Worm (Caenorhabditis elegans) whole organism, L1 larva: ENCODE results near the gene T05A7.1.
A peak's percentile ranks its signal among the peaks of the same experiment; 100 is the strongest.

Experiments used
- C04F5.9 ChIP-seq: sonication (generic microtip); optimal IDR thresholded peaks from 2 replicates; lab custom pipeline; 2016; ENCODE audit warnings: missing genetic modification characterization, missing compliant biosample characterization
- C34B4.2 ChIP-seq: sonication (generic microtip); optimal IDR thresholded peaks from 2 replicates; lab custom pipeline; 2017; ENCODE audit warnings: mild to moderate bottlenecking, missing genetic modification characterization, missing compliant biosample characterization
- aly-2 ChIP-seq: fragments of 150-350 bp; optimal IDR thresholded peaks from 2 replicates; lab custom pipeline; 2014; ENCODE audit warnings: missing biosample characterization, missing genetic modification characterization
- blmp-1 ChIP-seq: fragments of 150-350 bp; optimal IDR thresholded peaks from 2 replicates; lab custom pipeline; 2014; ENCODE audit warnings: missing biosample characterization, missing genetic modification characterization
- ceh-8 ChIP-seq: fragments of 200-800 bp; sonication (Bioruptor generic); optimal IDR thresholded peaks from 2 replicates; lab custom pipeline; 2018; ENCODE audit warnings: mild to moderate bottlenecking, missing genetic modification characterization, moderate library complexity, missing compliant biosample characterization
- ceh-82 ChIP-seq, 3 experiments: fragments of 150-350 bp in 1 of 3; sonication (generic microtip) in 2 of 3; optimal IDR thresholded peaks; 2 replicates each; lab custom pipeline; 2014 to 2017; ENCODE audit warnings: missing biosample characterization in 3 of 3, missing genetic modification characterization in 3 of 3
- ces-1 ChIP-seq: fragments of 150-350 bp; optimal IDR thresholded peaks from 2 replicates; lab custom pipeline; 2014; ENCODE audit warnings: missing biosample characterization, missing genetic modification reagents, missing genetic modification characterization
- dpl-1 ChIP-seq, 3 experiments: fragments of 150-350 bp in 2 of 3; sonication (generic microtip) in 1 of 3; optimal IDR thresholded peaks; 2 replicates each; lab custom pipeline; 2014 to 2017; ENCODE audit warnings: missing biosample characterization in 3 of 3, missing genetic modification characterization in 3 of 3, missing genetic modification reagents in 3 of 3
- efl-1 ChIP-seq, 4 experiments: fragments of 150-350 bp; optimal IDR thresholded peaks in 3 of 4; peaks in 1 of 4; 1 replicate in 1 of 4; 2 replicates in 3 of 4; lab custom pipeline; 2014; ENCODE audit warnings: missing biosample characterization in 2 of 4, missing genetic modification characterization in 2 of 4, missing genetic modification reagents in 2 of 4
- elt-2 ChIP-seq: sonication (generic microtip); optimal IDR thresholded peaks from 2 replicates; lab custom pipeline; 2016; ENCODE audit warnings: missing genetic modification characterization, mild to moderate bottlenecking, inconsistent platforms, missing compliant biosample characterization, missing genetic modification reagents
- fkh-10 ChIP-seq: sonication (generic microtip); optimal IDR thresholded peaks from 2 replicates; lab custom pipeline; 2017; ENCODE audit warnings: missing biosample characterization, missing genetic modification reagents, missing genetic modification characterization
- fkh-8 ChIP-seq: sonication (generic microtip); optimal IDR thresholded peaks from 2 replicates; lab custom pipeline; 2016; ENCODE audit warnings: mild to moderate bottlenecking, missing genetic modification characterization, missing compliant biosample characterization
- grh-1 ChIP-seq: fragments of 200-800 bp; sonication (Bioruptor generic); IDR thresholded peaks from 2 replicates; pipeline ENCODE4 v1.3.6; 2022; ENCODE audit warnings: missing genetic modification reagents, missing genetic modification characterization, missing compliant biosample characterization
- hpl-2 ChIP-seq: fragments of 150-350 bp; optimal IDR thresholded peaks from 2 replicates; lab custom pipeline; 2014; ENCODE audit warnings: missing biosample characterization, missing genetic modification reagents, missing genetic modification characterization
- irx-1 ChIP-seq: sonication (generic microtip); optimal IDR thresholded peaks from 2 replicates; lab custom pipeline; 2016; ENCODE audit warnings: missing genetic modification characterization, missing compliant biosample characterization
- isw-1 ChIP-seq: fragments of 200-800 bp; sonication (Bioruptor generic); IDR thresholded peaks from 2 replicates; pipeline ENCODE4 v1.3.6; 2022; ENCODE audit warnings: missing genetic modification characterization, missing compliant biosample characterization
- jun-1 ChIP-seq: fragments of 150-350 bp; optimal IDR thresholded peaks from 2 replicates; lab custom pipeline; 2014; ENCODE audit warnings: missing biosample characterization, missing genetic modification reagents, missing genetic modification characterization
- lin-13 ChIP-seq: fragments of 150-350 bp; optimal IDR thresholded peaks from 2 replicates; lab custom pipeline; 2014; ENCODE audit warnings: missing biosample characterization, missing genetic modification reagents, missing genetic modification characterization
- lin-14 ChIP-seq: fragments of 200-800 bp; sonication (Bioruptor generic); optimal IDR thresholded peaks from 2 replicates; lab custom pipeline; 2018; ENCODE audit warnings: mild to moderate bottlenecking, missing genetic modification characterization, moderate library complexity, missing compliant biosample characterization
- lin-15B ChIP-seq: fragments of 150-350 bp; sonication (generic microtip); optimal IDR thresholded peaks from 3 replicates; lab custom pipeline; 2014; ENCODE audit warnings: missing biosample characterization, missing genetic modification characterization
- lsy-2 ChIP-seq, 2 experiments: fragments of 150-350 bp; optimal IDR thresholded peaks; 2 replicates each; lab custom pipeline; 2014; ENCODE audit warnings: missing biosample characterization in 2 of 2, missing genetic modification characterization in 2 of 2
- mef-2 ChIP-seq: fragments of 150-350 bp; optimal IDR thresholded peaks from 2 replicates; lab custom pipeline; 2014; ENCODE audit warnings: missing biosample characterization, missing genetic modification characterization
- nhr-12 ChIP-seq: sonication (generic microtip); optimal IDR thresholded peaks from 2 replicates; lab custom pipeline; 2017; ENCODE audit warnings: missing biosample characterization, missing genetic modification characterization
- nhr-19 ChIP-seq: fragments of 200-800 bp; sonication (Bioruptor generic); conservative IDR thresholded peaks from 2 replicates; pipeline ENCODE4 v1.3.6; 2022; ENCODE audit warnings: missing genetic modification characterization, missing compliant biosample characterization
- nhr-20 ChIP-seq: sonication (generic microtip); optimal IDR thresholded peaks from 2 replicates; lab custom pipeline; 2016; ENCODE audit warnings: mild to moderate bottlenecking, missing genetic modification characterization, missing compliant biosample characterization
- nhr-237 ChIP-seq: fragments of 150-350 bp; optimal IDR thresholded peaks from 2 replicates; lab custom pipeline; 2014; ENCODE audit warnings: missing biosample characterization, missing genetic modification characterization
- nhr-28 ChIP-seq: fragments of 150-350 bp; optimal IDR thresholded peaks from 2 replicates; lab custom pipeline; 2014; ENCODE audit warnings: missing biosample characterization, missing genetic modification characterization
- nhr-47 ChIP-seq: sonication (generic microtip); optimal IDR thresholded peaks from 2 replicates; lab custom pipeline; 2016; ENCODE audit warnings: mild to moderate bottlenecking, missing genetic modification characterization, moderate library complexity, missing compliant biosample characterization
- nhr-71 ChIP-seq: sonication (generic microtip); optimal IDR thresholded peaks from 2 replicates; lab custom pipeline; 2016; ENCODE audit warnings: mild to moderate bottlenecking, missing genetic modification characterization, moderate library complexity, missing compliant biosample characterization
- nhr-76 ChIP-seq: sonication (generic microtip); optimal IDR thresholded peaks from 2 replicates; lab custom pipeline; 2017; ENCODE audit warnings: missing biosample characterization, missing genetic modification characterization
- nhr-77 ChIP-seq: fragments of 150-350 bp; optimal IDR thresholded peaks from 2 replicates; lab custom pipeline; 2014; ENCODE audit warnings: missing biosample characterization, missing genetic modification characterization
- pag-3 ChIP-seq: sonication (generic microtip); optimal IDR thresholded peaks from 2 replicates; lab custom pipeline; 2017; ENCODE audit warnings: missing genetic modification characterization, mild to moderate bottlenecking, missing compliant biosample characterization, antibody characterized with exemption, borderline replicate concordance; ENCODE audit not compliant: insufficient read depth
- pax-3 ChIP-seq: fragments of 200-800 bp; sonication (Bioruptor generic); optimal IDR thresholded peaks from 2 replicates; lab custom pipeline; 2018; ENCODE audit warnings: mild to moderate bottlenecking, missing genetic modification characterization, moderate library complexity, missing compliant biosample characterization
- rnt-1 ChIP-seq: sonication (generic microtip); optimal IDR thresholded peaks from 2 replicates; lab custom pipeline; 2016; ENCODE audit warnings: mild to moderate bottlenecking, missing genetic modification characterization, moderate library complexity, missing compliant biosample characterization
- skn-1 ChIP-seq: fragments of 150-350 bp; optimal IDR thresholded peaks from 2 replicates; lab custom pipeline; 2014; ENCODE audit warnings: missing biosample characterization, missing genetic modification characterization
- sox-4 ChIP-seq: sonication (generic microtip); optimal IDR thresholded peaks from 2 replicates; lab custom pipeline; 2016; ENCODE audit warnings: missing genetic modification characterization, missing compliant biosample characterization
- sptf-1 ChIP-seq: fragments of 150-350 bp; optimal IDR thresholded peaks from 2 replicates; lab custom pipeline; 2014; ENCODE audit warnings: missing biosample characterization, missing genetic modification characterization
- sup-37 ChIP-seq: fragments of 200-800 bp; sonication (Bioruptor generic); optimal IDR thresholded peaks from 2 replicates; lab custom pipeline; 2018; ENCODE audit warnings: mild to moderate bottlenecking, missing genetic modification characterization, missing compliant biosample characterization
- tbx-2 ChIP-seq: sonication (generic microtip); optimal IDR thresholded peaks from 2 replicates; lab custom pipeline; 2016; ENCODE audit warnings: missing genetic modification characterization, missing compliant biosample characterization
- unc-130 ChIP-seq: fragments of 150-350 bp; optimal IDR thresholded peaks from 2 replicates; lab custom pipeline; 2017; ENCODE audit warnings: missing biosample characterization, missing genetic modification characterization, inconsistent platforms
- unc-30 ChIP-seq: sonication (generic microtip); optimal IDR thresholded peaks from 2 replicates; lab custom pipeline; 2017; ENCODE audit warnings: missing biosample characterization, missing genetic modification characterization
- unc-62 ChIP-seq: fragments of 150-350 bp; optimal IDR thresholded peaks from 2 replicates; lab custom pipeline; 2014; ENCODE audit warnings: missing biosample characterization, missing genetic modification reagents, missing genetic modification characterization
- vab-15 ChIP-seq: sonication (generic microtip); optimal IDR thresholded peaks from 2 replicates; lab custom pipeline; 2017; ENCODE audit warnings: missing genotype, mild to moderate bottlenecking, missing genetic modification characterization, missing compliant biosample characterization
- zag-1 ChIP-seq: fragments of 150-350 bp; optimal IDR thresholded peaks from 2 replicates; lab custom pipeline; 2014; ENCODE audit warnings: missing biosample characterization, missing genetic modification characterization
- ztf-11 ChIP-seq, 2 experiments: sonication (generic microtip); optimal IDR thresholded peaks; 2 replicates each; lab custom pipeline; 2016 to 2017; ENCODE audit warnings: missing genetic modification characterization in 2 of 2, missing biosample characterization in 1 of 2, missing compliant biosample characterization in 1 of 2

T05A7.1 gene

DNA sequence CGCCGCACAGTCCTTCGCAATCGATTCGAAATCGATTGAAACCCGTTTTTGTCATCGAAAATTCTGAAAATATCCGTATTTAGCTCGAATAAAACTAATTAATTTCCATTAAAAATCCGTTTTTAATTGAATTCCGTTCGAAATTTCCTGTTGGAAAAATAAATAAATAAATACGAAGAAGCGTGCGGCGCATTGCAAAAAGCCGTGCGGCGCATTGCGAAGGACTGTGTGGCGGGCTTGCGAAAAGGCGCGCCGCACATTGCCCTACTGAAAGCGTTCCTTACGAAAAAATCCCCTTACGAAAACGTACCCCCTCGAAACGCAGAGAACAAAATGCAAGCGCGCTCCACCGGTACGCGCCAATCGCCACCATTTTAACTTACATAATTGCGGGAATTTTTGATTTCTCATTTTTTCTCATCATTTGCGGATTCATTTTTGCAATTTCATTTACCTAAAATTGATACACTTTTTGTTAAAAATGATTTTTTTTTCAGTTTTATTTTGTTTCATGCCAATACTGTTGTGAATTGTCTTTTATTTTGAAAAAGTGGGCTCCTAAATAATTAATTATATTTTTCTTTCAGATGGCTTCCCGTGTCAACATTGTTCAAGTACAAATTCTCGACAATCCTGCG, 23.6 kb downstream of the T05A7.1 start, which contains the start of gene unc-85 (continued):
- peak; percentile 36 for TF ChIP-seq pax-3 (tag; lab: Kevin White, UChicago)
- TF ChIP-seq tbx-2 (tag; lab: Kevin White, UChicago): peak; percentile 69
- peak; percentile 22 for TF ChIP-seq nhr-77 (tag; lab: Kevin White, UChicago)
- TF ChIP-seq C04F5.9 (tag; lab: Kevin White, UChicago): peak; percentile 28
- peak; percentile 50 for TF ChIP-seq unc-130 (tag; lab: Kevin White, UChicago)
- peak; percentile 40 for TF ChIP-seq sox-4 (tag; lab: Kevin White, UChicago)
- peak; percentile 54 for TF ChIP-seq fkh-8
- TF ChIP-seq nhr-237 (tag; lab: Kevin White, UChicago): peak; percentile 3
- TF ChIP-seq nhr-19: peak; percentile 94
- TF ChIP-seq blmp-1: peak; percentile 20
- TF ChIP-seq isw-1 (GFP tag; lab: Robert Waterston, UW): peak; percentile 88
- peak; percentile 44 for TF ChIP-seq lin-13 (GFP tag; lab: Kevin White, UChicago)
- TF ChIP-seq lsy-2 (tag; optimal IDR thresholded peaks at IDR 0.05; lab: Kevin White, UChicago): peak; percentile 72 to 88
- TF ChIP-seq efl-1 (optimal IDR thresholded peaks at IDR 0.05; lab: Kevin White, UChicago): peak; percentile 74 to 76
- TF ChIP-seq efl-1 (GFP tag; optimal IDR thresholded peaks at IDR 0.05 in 1 of 2; lab: Kevin White, UChicago): peak; percentile 71 to 96
- peak; percentile 44 to 80 (median 70) for TF ChIP-seq dpl-1 (GFP tag; optimal IDR thresholded peaks at IDR 0.05; lab: Kevin White, UChicago)
- TF ChIP-seq lin-14 (GFP tag; lab: Kevin White, UChicago): peak; percentile 83
- peak in 2 of 3 experiments; percentile 24 to 65 for TF ChIP-seq ceh-82 (tag; optimal IDR thresholded peaks at IDR 0.05; lab: Kevin White, UChicago)
- peak; percentile 71 for TF ChIP-seq lin-15B (tag; lab: Kevin White, UChicago)
- TF ChIP-seq ceh-8 (GFP tag; lab: Kevin White, UChicago): peak; percentile 19
- peak; percentile 45 for TF ChIP-seq skn-1 (tag; lab: Kevin White, UChicago)
- TF ChIP-seq jun-1 (tag; lab: Kevin White, UChicago): peak; percentile 52
- peak in 1 of 2 experiments; percentile 29 for TF ChIP-seq ztf-11 (tag; optimal IDR thresholded peaks at IDR 0.05; lab: Kevin White, UChicago)
- peak; percentile 84 for TF ChIP-seq grh-1

DNA sequence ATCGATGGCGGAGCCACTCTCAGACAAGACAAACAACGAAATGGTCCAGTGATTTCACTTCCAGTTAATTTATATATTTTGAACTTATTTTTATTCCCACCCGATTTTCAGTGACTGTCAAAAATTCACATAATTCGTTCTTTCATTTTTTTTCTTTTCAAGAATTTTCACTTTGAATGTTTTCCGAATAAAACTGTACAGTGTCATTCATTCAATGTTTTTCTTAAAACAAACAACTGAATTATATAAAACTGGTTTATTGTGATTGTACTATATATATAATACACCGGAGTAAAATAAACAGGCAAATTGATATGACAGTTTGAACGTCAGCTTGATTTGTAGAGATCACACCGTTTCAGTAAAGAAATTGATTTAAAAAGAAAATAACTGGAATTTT, 25.0 kb downstream of the T05A7.1 start:
- TF ChIP-seq zag-1 (tag; lab: Kevin White, UChicago) (no peak), nhr-47 (tag; lab: Kevin White, UChicago) (no peak), unc-130 (tag; lab: Kevin White, UChicago) (no peak), fkh-10 (GFP tag; lab: Kevin White, UChicago) (no peak), sptf-1 (tag; lab: Kevin White, UChicago) (no peak), ces-1 (no peak), tbx-2 (tag; lab: Kevin White, UChicago) (no peak), vab-15 (tag; lab: Kevin White, UChicago) (no peak), lsy-2 (tag; optimal IDR thresholded peaks at IDR 0.05; lab: Kevin White, UChicago) (no peak), nhr-12 (tag; lab: Kevin White, UChicago) (no peak), mef-2 (tag; lab: Kevin White, UChicago) (no peak), lin-13 (GFP tag; lab: Kevin White, UChicago) (no peak), aly-2 (tag; lab: Kevin White, UChicago) (no peak), unc-62 (GFP tag; lab: Kevin White, UChicago) (no peak), elt-2 (tag; lab: Kevin White, UChicago) (no peak)

DNA sequence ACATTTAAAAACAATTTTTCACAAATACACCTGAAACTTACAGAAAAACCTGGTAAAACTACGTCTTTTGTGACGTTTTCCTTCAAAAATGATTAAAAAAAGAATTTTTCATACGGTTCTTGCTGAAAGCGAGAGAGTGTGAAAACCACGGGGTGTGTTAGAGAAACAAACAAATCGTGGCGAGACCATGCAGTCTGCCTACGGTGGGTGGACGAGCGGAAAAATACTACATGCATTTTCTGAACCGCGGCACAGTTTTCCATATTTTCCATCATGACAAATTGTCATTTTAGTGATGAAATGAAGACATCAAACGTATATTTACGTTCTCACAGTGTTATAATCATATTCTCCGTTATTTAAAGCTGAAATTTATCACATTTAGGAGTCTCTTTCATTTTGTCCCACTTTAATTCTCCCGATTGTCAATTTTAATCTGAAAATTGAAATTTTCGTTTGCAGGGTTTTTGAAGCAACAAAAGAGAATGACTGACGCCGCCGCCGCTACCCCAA, 28.4 kb downstream of the T05A7.1 start, which contains the start of the genes F10G7.9 and tsn-1:
TSS of gene F10G7.9 (minus strand) at position 127 of the 513 bp plus-strand sequence.
TSS of gene tsn-1 (plus strand) at position 463 of the 513 bp plus-strand sequence.
- TF ChIP-seq nhr-28 (tag; lab: Kevin White, UChicago): no peak
- no peak for TF ChIP-seq nhr-77 (tag; lab: Kevin White, UChicago)
- no peak for TF ChIP-seq C34B4.2 (tag; lab: Kevin White, UChicago)
- no peak for TF ChIP-seq pax-3 (tag; lab: Kevin White, UChicago)
- TF ChIP-seq ceh-8 (GFP tag; lab: Kevin White, UChicago): no peak
- TF ChIP-seq irx-1: no peak
- TF ChIP-seq nhr-20: peak; percentile 58
- no peak for TF ChIP-seq unc-62 (GFP tag; lab: Kevin White, UChicago)
- no peak for TF ChIP-seq nhr-76
- TF ChIP-seq unc-30 (tag; lab: Kevin White, UChicago): no peak
- no peak for TF ChIP-seq vab-15 (tag; lab: Kevin White, UChicago)
- no peak for TF ChIP-seq hpl-2
- TF ChIP-seq tbx-2 (tag; lab: Kevin White, UChicago): peak; percentile 45
- no peak for TF ChIP-seq zag-1 (tag; lab: Kevin White, UChicago)
- no peak for TF ChIP-seq sup-37 (GFP tag; lab: Kevin White, UChicago)
- TF ChIP-seq lin-15B (tag; lab: Kevin White, UChicago): peak; percentile 46
- no peak for TF ChIP-seq pag-3 (tag; lab: Kevin White, UChicago)
- peak; percentile 80 to 87 for TF ChIP-seq efl-1 (optimal IDR thresholded peaks at IDR 0.05; lab: Kevin White, UChicago)
- peak; percentile 70 to 96 for TF ChIP-seq efl-1 (GFP tag; optimal IDR thresholded peaks at IDR 0.05 in 1 of 2; lab: Kevin White, UChicago)
- TF ChIP-seq nhr-71 (tag; lab: Kevin White, UChicago): peak; percentile 71
- TF ChIP-seq rnt-1 (tag; lab: Kevin White, UChicago): peak; percentile 69
